Worm (Caenorhabditis elegans) whole organism, L2 larva: ENCODE measurements around the gene W01C9.2.

ENCODE experiments used
- C34F6.9 ChIP-seq: fragments of 150-350 bp; optimal IDR thresholded peaks from 2 replicates; lab custom pipeline; 2014; ENCODE audit warnings: missing biosample characterization, missing genetic modification characterization
- F13H6.1 ChIP-seq: sonication (generic microtip); optimal IDR thresholded peaks from 2 replicates; lab custom pipeline; 2016; ENCODE audit warnings: missing genetic modification characterization, missing compliant biosample characterization
- ZK546.5 ChIP-seq: sonication (generic microtip); optimal IDR thresholded peaks from 2 replicates; lab custom pipeline; 2017; ENCODE audit warnings: missing biosample characterization, missing genetic modification characterization
- ama-1 ChIP-seq: fragments of 150-350 bp; optimal IDR thresholded peaks from 2 replicates; lab custom pipeline; 2018; ENCODE audit warnings: inconsistent platforms
- blmp-1 ChIP-seq: sonication (generic microtip); optimal IDR thresholded peaks from 2 replicates; lab custom pipeline; 2017; ENCODE audit warnings: missing genetic modification characterization, mild to moderate bottlenecking, missing compliant biosample characterization, antibody characterized with exemption, moderate library complexity; ENCODE audit not compliant: insufficient read depth
- ceh-82 ChIP-seq: fragments of 150-350 bp; optimal IDR thresholded peaks from 2 replicates; lab custom pipeline; 2014; ENCODE audit warnings: missing biosample characterization, missing genetic modification characterization
- egl-27 ChIP-seq: sonication (generic microtip); optimal IDR thresholded peaks from 3 replicates; lab custom pipeline; 2017; ENCODE audit warnings: missing biosample characterization, missing genetic modification reagents, missing genetic modification characterization
- elt-3 ChIP-seq: sonication (generic microtip); optimal IDR thresholded peaks from 2 replicates; lab custom pipeline; 2017; ENCODE audit warnings: missing biosample characterization, missing genetic modification characterization
- fos-1 ChIP-seq: fragments of 150-350 bp; optimal IDR thresholded peaks from 2 replicates; lab custom pipeline; 2014; ENCODE audit warnings: missing biosample characterization, missing genetic modification characterization
- gmeb-1 ChIP-seq: fragments of 150-350 bp; optimal IDR thresholded peaks from 2 replicates; lab custom pipeline; 2014; ENCODE audit warnings: missing biosample characterization, missing genetic modification characterization
- lin-13 ChIP-seq: fragments of 150-350 bp; optimal IDR thresholded peaks from 2 replicates; lab custom pipeline; 2014; ENCODE audit warnings: missing biosample characterization, missing genetic modification reagents, missing genetic modification characterization
- lsy-2 ChIP-seq, 2 experiments: fragments of 150-350 bp in 1 of 2; sonication (generic microtip) in 1 of 2; optimal IDR thresholded peaks; 2 replicates each; lab custom pipeline; 2014 to 2017; ENCODE audit warnings: missing biosample characterization in 2 of 2, missing genetic modification characterization in 2 of 2
- mbf-1 ChIP-seq: sonication (generic microtip); optimal IDR thresholded peaks from 2 replicates; lab custom pipeline; 2017; ENCODE audit warnings: missing biosample characterization, missing genetic modification characterization
- nhr-10 ChIP-seq: sonication (generic microtip); optimal IDR thresholded peaks from 2 replicates; lab custom pipeline; 2017; ENCODE audit warnings: missing biosample characterization, missing genetic modification characterization
- nhr-11 ChIP-seq: fragments of 150-350 bp; optimal IDR thresholded peaks from 2 replicates; lab custom pipeline; 2014; ENCODE audit warnings: missing biosample characterization, missing genetic modification characterization
- nhr-12 ChIP-seq: fragments of 150-350 bp; optimal IDR thresholded peaks from 2 replicates; lab custom pipeline; 2014; ENCODE audit warnings: missing biosample characterization, missing genetic modification characterization
- nhr-129 ChIP-seq: fragments of 150-350 bp; optimal IDR thresholded peaks from 2 replicates; lab custom pipeline; 2014; ENCODE audit warnings: missing biosample characterization, missing genetic modification characterization
- nhr-21 ChIP-seq: fragments of 150-350 bp; optimal IDR thresholded peaks from 2 replicates; lab custom pipeline; 2014; ENCODE audit warnings: missing biosample characterization, missing genetic modification characterization
- nhr-23 ChIP-seq: fragments of 150-350 bp; optimal IDR thresholded peaks from 2 replicates; lab custom pipeline; 2014; ENCODE audit warnings: missing biosample characterization, missing genetic modification reagents, missing genetic modification characterization
- nhr-237 ChIP-seq: fragments of 150-350 bp; optimal IDR thresholded peaks from 2 replicates; lab custom pipeline; 2014; ENCODE audit warnings: missing biosample characterization, missing genetic modification characterization
- peb-1 ChIP-seq: fragments of 150-350 bp; optimal IDR thresholded peaks from 2 replicates; lab custom pipeline; 2014; ENCODE audit warnings: missing biosample characterization, missing genetic modification characterization
- sma-9 ChIP-seq, 2 experiments: fragments of 150-350 bp in 1 of 2; sonication (generic microtip) in 1 of 2; optimal IDR thresholded peaks; 2 replicates each; lab custom pipeline; 2014 to 2016; ENCODE audit warnings: missing genetic modification characterization in 2 of 2, mild to moderate bottlenecking in 1 of 2, missing biosample characterization in 1 of 2, missing compliant biosample characterization in 1 of 2, missing genetic modification reagents in 1 of 2, moderate library complexity in 1 of 2
- snpc-4 ChIP-seq: fragments of 150-350 bp; optimal IDR thresholded peaks from 2 replicates; lab custom pipeline; 2014; ENCODE audit warnings: missing biosample characterization, missing genetic modification characterization
- unc-39 ChIP-seq: fragments of 150-350 bp; optimal IDR thresholded peaks from 2 replicates; lab custom pipeline; 2014; ENCODE audit warnings: missing biosample characterization, missing genetic modification characterization
- unc-55 ChIP-seq: fragments of 150-350 bp; sonication (generic microtip); optimal IDR thresholded peaks from 3 replicates; lab custom pipeline; 2014; ENCODE audit warnings: missing biosample characterization, missing genetic modification reagents, missing genetic modification characterization
- zag-1 ChIP-seq: fragments of 150-350 bp; optimal IDR thresholded peaks from 2 replicates; lab custom pipeline; 2014; ENCODE audit warnings: missing biosample characterization, missing genetic modification characterization
- ztf-11 ChIP-seq: sonication (generic microtip); optimal IDR thresholded peaks from 2 replicates; lab custom pipeline; 2017; ENCODE audit warnings: missing biosample characterization, missing genetic modification characterization

W01C9.2 gene

DNA sequence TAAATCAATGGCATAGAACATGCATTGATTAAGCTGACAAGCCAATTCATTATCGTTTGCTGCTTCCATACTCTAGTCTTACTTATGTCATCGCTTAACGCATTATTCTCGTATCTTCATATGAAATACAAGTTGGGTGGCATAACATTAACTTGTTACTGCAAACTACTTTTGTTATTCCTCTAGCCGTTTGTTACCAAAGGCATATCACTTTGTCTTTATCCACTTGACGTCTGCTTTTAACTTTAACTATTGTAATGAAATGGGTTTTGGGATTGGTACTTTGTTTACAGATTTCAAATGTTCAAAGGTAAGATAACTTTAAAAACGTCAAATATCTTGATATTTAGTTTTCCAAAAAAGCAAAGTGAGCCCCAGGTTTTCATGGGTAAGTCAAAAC, at the start of gene W01C9.2:
W01C9.2 (plus strand) TSS at position 301 of the 400 bp plus-strand sequence.
- TF ChIP-seq nhr-11 (tag; lab: Kevin White, UChicago), result no peak
- TF ChIP-seq zag-1 (tag; lab: Kevin White, UChicago), result no peak
- TF ChIP-seq lin-13 (GFP tag; lab: Kevin White, UChicago), result no peak
- no peak for TF ChIP-seq ama-1
- no peak for TF ChIP-seq nhr-10 (tag; lab: Kevin White, UChicago)

DNA sequence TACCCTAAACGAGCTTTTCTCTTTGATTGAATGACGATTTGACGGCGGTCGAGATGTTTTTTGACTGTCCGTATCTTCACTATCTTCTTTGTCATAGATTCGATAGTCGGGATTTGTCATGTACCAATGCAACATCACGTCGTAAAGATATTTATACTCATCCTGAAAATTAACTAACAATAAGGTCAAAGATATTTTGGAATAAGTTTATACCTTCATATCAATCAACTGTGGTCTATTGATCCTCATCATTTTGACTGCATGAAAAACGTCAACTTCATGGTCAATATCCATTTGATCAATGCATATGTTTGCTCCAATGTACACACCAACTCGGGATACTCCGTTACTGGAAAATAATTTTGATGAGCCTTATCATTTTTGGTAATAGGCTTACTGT, 48.0 kb upstream of the W01C9.2 start:
- TF ChIP-seq F13H6.1 (tag; lab: Kevin White, UChicago) (no peak), nhr-23 (tag; lab: Kevin White, UChicago) (no peak), ama-1 (no peak), lin-13 (GFP tag; lab: Kevin White, UChicago) (no peak), peb-1 (tag; lab: Kevin White, UChicago) (no peak), ceh-82 (no peak), unc-55 (GFP tag; lab: Kevin White, UChicago) (no peak), egl-27 (tag; lab: Kevin White, UChicago) (no peak), fos-1 (tag; lab: Kevin White, UChicago) (no peak), lsy-2 (tag; optimal IDR thresholded peaks at IDR 0.05; lab: Kevin White, UChicago) (no peak), ZK546.5 (no peak), gmeb-1 (no peak), snpc-4 (tag; lab: Kevin White, UChicago) (no peak), nhr-12 (tag; lab: Kevin White, UChicago) (no peak), nhr-11 (tag; lab: Kevin White, UChicago) (no peak), mbf-1 (no peak), ztf-11 (tag; lab: Kevin White, UChicago) (no peak), nhr-10 (tag; lab: Kevin White, UChicago) (no peak), elt-3 (tag; lab: Kevin White, UChicago) (no peak), nhr-21 (tag; lab: Kevin White, UChicago) (no peak)

DNA sequence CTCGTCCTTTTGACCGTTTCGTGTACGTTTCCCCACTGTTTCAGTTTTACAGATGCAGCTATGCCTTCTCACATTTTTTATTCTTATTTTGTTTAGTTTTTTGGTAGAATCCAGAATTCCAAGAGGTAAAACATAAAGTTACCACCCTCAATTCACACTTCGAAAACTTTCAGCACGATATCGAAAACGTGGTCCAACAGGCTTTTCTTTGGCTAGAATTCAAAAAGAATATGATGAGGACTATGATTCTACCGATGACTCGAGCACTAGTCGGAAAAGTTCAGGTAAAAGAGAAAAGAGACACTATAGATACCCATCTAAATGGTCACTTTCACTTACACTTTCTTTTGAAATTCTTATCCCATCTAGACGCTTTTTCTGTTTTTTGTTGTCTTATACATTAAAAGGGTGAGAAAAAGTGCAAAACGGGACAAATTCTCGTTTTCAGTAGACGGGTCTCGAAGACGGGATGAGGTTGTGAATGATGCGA, 41.9 kb upstream of the W01C9.2 start, which contains the start of gene M05D6.9:
M05D6.9 (plus strand) TSS at position 51 of the 490 bp plus-strand sequence.
- TF ChIP-seq nhr-21 (tag; lab: Kevin White, UChicago) (no peak), ZK546.5 (no peak), nhr-237 (no peak), blmp-1 (tag; lab: Kevin White, UChicago) (peak; percentile 75)
- TF ChIP-seq, all 48 proteins: peak for 1

DNA sequence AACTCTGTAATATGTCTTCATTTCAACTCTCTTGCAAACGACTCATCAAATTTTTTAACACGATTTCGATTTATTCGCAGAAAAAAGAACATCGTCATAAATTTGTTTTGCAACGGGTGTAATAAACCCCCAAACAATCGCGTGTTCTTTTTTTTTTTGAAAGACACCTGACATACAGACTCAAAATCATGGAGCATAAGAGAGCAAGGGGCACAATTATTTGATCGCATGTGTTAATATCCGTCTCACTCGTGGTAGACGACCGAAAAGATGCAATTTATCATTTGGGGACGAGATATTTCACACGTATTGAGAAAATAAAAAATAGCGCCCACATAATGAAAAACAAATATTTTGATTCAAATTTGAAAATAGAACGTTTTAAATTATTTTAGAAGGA, 40.0 kb upstream of the W01C9.2 start:
- TF ChIP-seq sma-9 (GFP tag; optimal IDR thresholded peaks at IDR 0.05; lab: Kevin White, UChicago) (peak; percentile 17), sma-9 (tag; optimal IDR thresholded peaks at IDR 0.05; lab: Kevin White, UChicago) (no peak), lsy-2 (tag; optimal IDR thresholded peaks at IDR 0.05; lab: Kevin White, UChicago) (peak in 1 of 2 experiments; percentile 0), mbf-1 (no peak), ceh-82 (no peak), snpc-4 (tag; lab: Kevin White, UChicago) (no peak), fos-1 (tag; lab: Kevin White, UChicago) (no peak), unc-39 (tag; lab: Kevin White, UChicago) (no peak), ztf-11 (tag; lab: Kevin White, UChicago) (no peak), nhr-129 (tag; lab: Kevin White, UChicago) (peak; percentile 20)
- TF ChIP-seq, all 48 proteins: peak for 3

DNA sequence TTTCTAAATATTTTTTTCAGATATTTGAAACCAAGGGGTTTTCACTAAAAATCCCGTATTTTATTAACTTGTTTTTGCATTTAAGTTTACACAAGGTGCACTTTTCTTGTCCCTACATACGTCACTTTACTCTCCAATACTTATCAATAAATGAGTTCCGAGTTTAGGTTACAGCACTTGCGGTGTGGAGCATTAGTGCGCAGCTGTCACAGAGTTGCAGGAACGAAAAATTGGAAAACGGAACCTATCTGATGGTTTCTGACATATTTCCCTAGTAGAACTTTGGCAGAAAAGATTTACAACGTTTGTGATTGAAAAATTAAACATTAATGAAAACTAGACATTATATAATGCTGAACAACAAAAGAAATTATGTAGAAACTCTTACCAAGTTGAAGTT, 38.0 kb upstream of the W01C9.2 start:
- TF ChIP-seq nhr-12 (tag; lab: Kevin White, UChicago) (no peak), elt-3 (tag; lab: Kevin White, UChicago) (no peak), nhr-11 (tag; lab: Kevin White, UChicago) (no peak), nhr-129 (tag; lab: Kevin White, UChicago) (no peak), egl-27 (tag; lab: Kevin White, UChicago) (no peak)

DNA sequence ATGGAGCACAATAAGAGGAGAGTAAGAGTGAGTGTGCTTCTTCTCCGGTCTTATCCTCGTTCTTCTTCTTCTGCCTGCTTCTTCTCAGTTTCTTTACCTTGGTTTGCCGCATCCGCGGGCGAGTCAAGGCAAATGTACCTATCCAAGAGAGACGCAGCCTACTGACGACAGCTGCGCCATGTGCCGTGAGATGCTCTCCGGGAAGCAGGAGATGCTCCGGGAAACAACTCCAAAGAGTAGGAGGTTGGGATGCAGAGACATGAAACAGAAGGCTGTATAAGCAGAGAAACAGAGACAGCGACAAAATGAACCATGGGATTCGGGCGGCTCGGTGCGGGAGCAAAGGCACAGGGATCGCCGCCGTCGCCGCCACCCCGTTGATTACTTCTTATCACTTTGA, 37.1 kb upstream of the W01C9.2 start:
- no peak for TF ChIP-seq peb-1 (tag; lab: Kevin White, UChicago)
- TF ChIP-seq nhr-21 (tag; lab: Kevin White, UChicago), result no peak
- peak; percentile 50 for TF ChIP-seq nhr-129 (tag; lab: Kevin White, UChicago)
- TF ChIP-seq sma-9 (GFP tag; optimal IDR thresholded peaks at IDR 0.05; lab: Kevin White, UChicago), result peak; percentile 35
- no peak for TF ChIP-seq sma-9 (tag; optimal IDR thresholded peaks at IDR 0.05; lab: Kevin White, UChicago)
- peak; percentile 34 for TF ChIP-seq C34F6.9 (tag; lab: Kevin White, UChicago)
- TF ChIP-seq F13H6.1 (tag; lab: Kevin White, UChicago), result peak; percentile 71
